Fruit fly (Drosophila melanogaster): ENCODE measurements around the gene CG34316.

CG34316 gene

DNA sequence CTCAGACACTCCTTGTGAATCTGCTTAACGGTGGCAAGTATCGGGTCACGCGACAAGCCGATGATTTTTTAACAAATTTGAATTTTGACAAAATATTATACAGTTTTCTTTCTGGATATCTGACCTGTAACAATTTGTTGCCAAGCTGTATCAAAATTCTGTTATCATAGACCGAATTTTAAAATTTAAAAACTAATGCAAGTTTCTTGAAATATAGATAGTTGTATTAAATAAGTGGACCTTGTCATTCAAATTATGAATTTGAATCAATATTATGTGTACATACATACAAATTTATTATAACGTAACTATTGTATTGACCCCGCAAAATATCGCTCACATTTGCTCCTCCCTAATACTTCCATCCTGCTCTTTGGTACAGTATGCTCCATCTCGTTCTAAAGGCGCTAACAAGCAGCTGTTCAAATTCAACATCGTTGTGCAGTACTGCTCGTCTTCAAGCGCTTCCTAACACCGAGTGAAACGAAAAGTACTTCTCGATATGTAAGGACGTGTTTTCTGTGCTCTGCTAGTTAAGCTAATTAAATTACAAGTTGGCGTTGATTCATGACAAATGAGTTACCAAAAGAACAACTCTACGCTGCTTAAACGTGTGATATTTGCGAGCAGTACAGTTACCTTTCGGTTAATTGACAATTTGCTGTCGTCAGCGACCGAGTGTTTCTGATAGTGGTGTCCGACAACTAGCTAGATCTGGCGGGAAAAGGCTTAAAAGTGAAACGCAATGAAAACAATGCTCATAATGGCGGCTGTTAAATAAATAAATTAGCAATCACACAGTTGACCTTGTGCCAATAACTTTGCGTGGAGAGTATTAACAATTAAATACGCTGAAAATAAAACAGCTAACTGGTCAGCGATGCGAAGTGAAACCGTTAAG lies 34.0 kb upstream of the CG34316 start, which contains the start of the genes Kpc1 and CG42542 (continued):
- TF ChIP-seq D19A (tag; optimal IDR thresholded peaks at IDR 0.05) (no peak), CG11456 (GFP tag; IDR thresholded peaks at IDR 0.05) (peak; percentile 75; the same call in 2 of the 3 replicates), gro (GFP tag; optimal IDR thresholded peaks at IDR 0.05) (peak; percentile 86), ttk (GFP tag; IDR thresholded peaks at IDR 0.05) (peak; percentile 46; the same call in 1 of the 2 replicates), Hmx (GFP tag; optimal IDR thresholded peaks at IDR 0.05) (peak; percentile 61), esg (GFP tag; conservative IDR thresholded peaks at IDR 0.05) (peak; percentile 28; the same call in 1 of the 2 replicates), corto (GFP tag; optimal IDR thresholded peaks at IDR 0.05) (peak; percentile 35), HLH54F (GFP tag; optimal IDR thresholded peaks at IDR 0.05) (peak; percentile 83), ems (GFP tag; optimal IDR thresholded peaks at IDR 0.05) (peak; percentile 80), rib (GFP tag; IDR thresholded peaks at IDR 0.05) (no peak), tin (GFP tag; optimal IDR thresholded peaks at IDR 0.05) (peak; percentile 76), D19B (GFP tag; optimal IDR thresholded peaks at IDR 0.05) (no peak), CG17802 (tag; optimal IDR thresholded peaks at IDR 0.05) (peak; percentile 35), CG8944 (GFP tag; optimal IDR thresholded peaks at IDR 0.05) (peak; percentile 59), lab (GFP tag; optimal IDR thresholded peaks at IDR 0.05) (peak; percentile 82), insv (GFP tag; optimal IDR thresholded peaks at IDR 0.05) (peak in 1 of 2 experiments; percentile 29), CG10274 (GFP tag; optimal IDR thresholded peaks at IDR 0.05) (no peak), CG3281 (GFP tag; optimal IDR thresholded peaks at IDR 0.05) (peak; percentile 10), tup (GFP tag; optimal IDR thresholded peaks at IDR 0.05) (no peak), usp (GFP tag; optimal IDR thresholded peaks at IDR 0.05) (no peak), Dip3 (GFP tag; optimal IDR thresholded peaks at IDR 0.05) (peak; percentile 73), dimm (GFP tag; IDR thresholded peaks at IDR 0.05) (no peak), CG12155 (GFP tag; optimal IDR thresholded peaks at IDR 0.05) (peak; percentile 74), Hsf (GFP tag; optimal IDR thresholded peaks at IDR 0.05) (peak; percentile 87), NC2α (GFP tag; optimal IDR thresholded peaks at IDR 0.05) (peak; percentile 19), Ptx1 (GFP tag; IDR thresholded peaks at IDR 0.05) (peak; percentile 63), Fer3 (tag; optimal IDR thresholded peaks at IDR 0.05) (no peak), unpg (GFP tag; optimal IDR thresholded peaks at IDR 0.05) (no peak), fd102C (GFP tag; optimal IDR thresholded peaks at IDR 0.05) (no peak), CG4404 (GFP tag; IDR thresholded peaks at IDR 0.05) (peak; percentile 75; the same call in 1 of the 2 replicates), Six4 (GFP tag; optimal IDR thresholded peaks at IDR 0.05) (peak; percentile 49), kay (GFP tag; optimal IDR thresholded peaks at IDR 0.05) (peak; percentile 56), CG8924 (tag; optimal IDR thresholded peaks at IDR 0.05) (peak; percentile 44), Dfd (GFP tag; optimal IDR thresholded peaks at IDR 0.05) (no peak), CG15479 (GFP tag; optimal IDR thresholded peaks at IDR 0.05) (no peak), CG7928 (GFP tag; optimal IDR thresholded peaks at IDR 0.05) (no peak), CG5180 (GFP tag; optimal IDR thresholded peaks at IDR 0.05) (peak; percentile 2), CG18764 (GFP tag; optimal IDR thresholded peaks at IDR 0.05) (peak; percentile 63), CG2199 (GFP tag; IDR thresholded peaks at IDR 0.05) (0 out of 3 replicates have a peak, but pooled peaks have one; percentile 47), CG15696 (tag; optimal IDR thresholded peaks at IDR 0.05) (peak; percentile 73), Ravus (GFP tag; IDR thresholded peaks at IDR 0.05) (no peak), CG4360 (GFP tag; IDR thresholded peaks at IDR 0.05) (0 out of 2 replicates have a peak, but pooled peaks have one; percentile 16), Jarid2 (GFP tag; optimal IDR thresholded peaks at IDR 0.05) (no peak), ab (GFP tag; optimal IDR thresholded peaks at IDR 0.05) (peak; percentile 78), Spps (tag; optimal IDR thresholded peaks at IDR 0.05) (no peak), bigmax (GFP tag; optimal IDR thresholded peaks at IDR 0.05) (no peak), amos (GFP tag; IDR thresholded peaks at IDR 0.05; ENCODE audit: partially characterized antibody) (peak; percentile 89), mam (GFP tag; optimal IDR thresholded peaks at IDR 0.05) (peak; percentile 71), cg (GFP tag; optimal IDR thresholded peaks at IDR 0.05) (no peak)

Data from whole organism, embryonic.